Fruit fly (Drosophila melanogaster) whole organism, embryonic: ENCODE data around the gene Bap111.

Experiments used
- Atf3 ChIP-seq: fragments of 200-800 bp; sonication (Bioruptor generic); optimal IDR thresholded peaks from 3 replicates; lab custom pipeline; 2016; ENCODE audit warnings: missing biosample characterization, missing genetic modification characterization
- C15 ChIP-seq: fragments of 200-800 bp; sonication (Bioruptor generic); IDR thresholded peaks from 3 replicates; pipeline ENCODE4 v1.3.6; 2022; ENCODE audit warnings: missing biosample characterization, missing genetic modification characterization
- CG10979 ChIP-seq: fragments of 200-800 bp; sonication (Bioruptor generic); optimal IDR thresholded peaks from 2 replicates; lab custom pipeline; 2018; ENCODE audit warnings: missing biosample characterization, mild to moderate bottlenecking, missing genetic modification characterization, moderate library complexity
- CG11560 ChIP-seq: fragments of 200-800 bp; sonication (Bioruptor generic); IDR thresholded peaks from 3 replicates; pipeline ENCODE4 v1.3.6; 2022; ENCODE audit warnings: missing biosample characterization, missing genetic modification characterization
- CG1233 ChIP-seq: fragments of 200-800 bp; sonication (Bioruptor generic); optimal IDR thresholded peaks from 4 replicates; lab custom pipeline; 2018; ENCODE audit warnings: missing biosample characterization, mild to moderate bottlenecking, missing genetic modification characterization
- CG12391 ChIP-seq: fragments of 200-800 bp; sonication (Bioruptor generic); optimal IDR thresholded peaks from 3 replicates; lab custom pipeline; 2018; ENCODE audit warnings: missing biosample characterization, mild to moderate bottlenecking, missing genetic modification characterization, moderate library complexity
- CG13624 ChIP-seq: fragments of 200-800 bp; sonication (Bioruptor generic); optimal IDR thresholded peaks from 2 replicates; lab custom pipeline; 2016; ENCODE audit warnings: missing biosample characterization, missing genetic modification characterization
- CG15514 ChIP-seq: fragments of 200-800 bp; sonication (Bioruptor generic); optimal IDR thresholded peaks from 3 replicates; lab custom pipeline; 2017; ENCODE audit warnings: missing biosample characterization, missing genetic modification characterization, mild to moderate bottlenecking, moderate library complexity, missing genetic modification reagents
- CG1602 ChIP-seq: fragments of 200-800 bp; sonication (Bioruptor generic); optimal IDR thresholded peaks from 3 replicates; lab custom pipeline; 2016; ENCODE audit warnings: missing biosample characterization, missing genetic modification characterization
- CG17385 ChIP-seq: fragments of 200-800 bp; sonication (Bioruptor generic); optimal IDR thresholded peaks from 3 replicates; lab custom pipeline; 2018; ENCODE audit warnings: missing biosample characterization, mild to moderate bottlenecking, missing genetic modification characterization
- CG17912 ChIP-seq: fragments of 200-800 bp; sonication (Bioruptor generic); optimal IDR thresholded peaks from 2 replicates; lab custom pipeline; 2018; ENCODE audit warnings: missing biosample characterization, mild to moderate bottlenecking, missing genetic modification characterization
- CG2120 ChIP-seq: fragments of 200-800 bp; sonication (Bioruptor generic); optimal IDR thresholded peaks from 3 replicates; lab custom pipeline; 2016; ENCODE audit warnings: missing biosample characterization, missing genetic modification characterization
- CG2202 ChIP-seq: fragments of 200-800 bp; sonication (Bioruptor generic); optimal IDR thresholded peaks from 2 replicates; lab custom pipeline; 2018; ENCODE audit warnings: missing biosample characterization, mild to moderate bottlenecking, missing genetic modification characterization
- CG30020 ChIP-seq: fragments of 200-800 bp; optimal IDR thresholded peaks from 2 replicates; lab custom pipeline; 2019; ENCODE audit warnings: missing biosample characterization, mild to moderate bottlenecking, missing genetic modification characterization, moderate library complexity
- CG3281 ChIP-seq: fragments of 200-800 bp; sonication (Bioruptor generic); optimal IDR thresholded peaks from 3 replicates; lab custom pipeline; 2017; ENCODE audit warnings: missing biosample characterization, mild to moderate bottlenecking, missing genetic modification characterization
- CG34422 ChIP-seq: fragments of 200-800 bp; sonication (Bioruptor generic); IDR thresholded peaks from 3 replicates; pipeline ENCODE4 v1.3.6; 2022; ENCODE audit warnings: missing biosample characterization, missing genetic modification characterization
- CG43689 ChIP-seq: fragments of 200-800 bp; sonication (Bioruptor generic); IDR thresholded peaks from 2 replicates; pipeline ENCODE4 v1.3.6; 2022; ENCODE audit warnings: missing biosample characterization, missing genetic modification characterization
- CG4404 ChIP-seq: fragments of 200-800 bp; sonication (Bioruptor generic); IDR thresholded peaks from 2 replicates; pipeline ENCODE4 v1.3.6; 2022; ENCODE audit warnings: missing biosample characterization, missing genetic modification characterization
- CG4820 ChIP-seq: fragments of 200-800 bp; sonication (Bioruptor generic); optimal IDR thresholded peaks from 3 replicates; lab custom pipeline; 2016; ENCODE audit warnings: missing biosample characterization, missing genetic modification characterization
- CG6254 ChIP-seq: fragments of 200-800 bp; sonication (Bioruptor generic); optimal IDR thresholded peaks from 3 replicates; lab custom pipeline; 2017; ENCODE audit warnings: mild to moderate bottlenecking, missing biosample characterization, missing genetic modification reagents, missing genetic modification characterization
- CG9817 ChIP-seq: fragments of 200-800 bp; sonication (Bioruptor generic); optimal IDR thresholded peaks from 2 replicates; lab custom pipeline; 2018; ENCODE audit warnings: missing biosample characterization, mild to moderate bottlenecking, missing genetic modification characterization, moderate library complexity
- Dfd ChIP-seq, 2 experiments: fragments of >200 bp; optimal IDR thresholded peaks; 2 replicates each; lab custom pipeline; 2017; ENCODE audit warnings: missing biosample characterization in 2 of 2, missing genetic modification characterization in 2 of 2
- H15 ChIP-seq: fragments of 200-800 bp; sonication (Bioruptor generic); IDR thresholded peaks from 3 replicates; pipeline ENCODE4 v1.3.6; 2022; ENCODE audit warnings: missing biosample characterization, missing genetic modification characterization
- HmgZ ChIP-seq: fragments of 200-800 bp; sonication (Bioruptor generic); optimal IDR thresholded peaks from 2 replicates; lab custom pipeline; 2018; ENCODE audit warnings: missing biosample characterization, mild to moderate bottlenecking, missing genetic modification characterization
- Lhr ChIP-seq: fragments of 200-800 bp; sonication (Bioruptor generic); optimal IDR thresholded peaks from 3 replicates; lab custom pipeline; 2017; ENCODE audit warnings: mild to moderate bottlenecking, missing biosample characterization, missing genetic modification reagents, missing genetic modification characterization
- Myb ChIP-seq: fragments of 200-800 bp; sonication (Bioruptor generic); optimal IDR thresholded peaks from 2 replicates; lab custom pipeline; 2016; ENCODE audit warnings: missing biosample characterization, missing genetic modification characterization
- NC2α ChIP-seq: fragments of 200-800 bp; sonication (Bioruptor generic); optimal IDR thresholded peaks from 2 replicates; lab custom pipeline; 2016; ENCODE audit warnings: missing biosample characterization, missing genetic modification characterization
- NC2β ChIP-seq: fragments of 200-800 bp; sonication (Bioruptor generic); optimal IDR thresholded peaks from 2 replicates; lab custom pipeline; 2016; ENCODE audit warnings: missing biosample characterization, missing genetic modification characterization
- Spps ChIP-seq: fragments of 200-800 bp; sonication (Bioruptor generic); optimal IDR thresholded peaks from 2 replicates; lab custom pipeline; 2018; ENCODE audit warnings: missing biosample characterization, mild to moderate bottlenecking, missing genetic modification characterization
- Sry-β ChIP-seq: fragments of 200-800 bp; sonication (Bioruptor generic); optimal IDR thresholded peaks from 2 replicates; lab custom pipeline; 2018; ENCODE audit warnings: missing biosample characterization, mild to moderate bottlenecking, missing genetic modification characterization, moderate library complexity
- Ssrp ChIP-seq: fragments of 200-800 bp; sonication (Bioruptor generic); optimal IDR thresholded peaks from 2 replicates; lab custom pipeline; 2018; ENCODE audit warnings: missing biosample characterization, mild to moderate bottlenecking, missing genetic modification characterization, moderate library complexity
- ara ChIP-seq: fragments of 200-800 bp; sonication (Bioruptor generic); IDR thresholded peaks from 2 replicates; pipeline ENCODE4 v1.3.6; 2022; ENCODE audit warnings: missing biosample characterization, missing genetic modification characterization
- cg ChIP-seq: fragments of 200-800 bp; sonication (Bioruptor generic); optimal IDR thresholded peaks from 3 replicates; lab custom pipeline; 2019; ENCODE audit warnings: missing biosample characterization, mild to moderate bottlenecking, missing genetic modification characterization, moderate library complexity
- chm ChIP-seq: fragments of 200-800 bp; sonication (Bioruptor generic); IDR thresholded peaks from 2 replicates; pipeline ENCODE4 v1.3.6; 2022; ENCODE audit warnings: missing biosample characterization, missing genetic modification characterization
- eve ChIP-seq, 2 experiments: fragments of >200 bp; optimal IDR thresholded peaks; 2 replicates each; lab custom pipeline; 2017; ENCODE audit warnings: missing biosample characterization in 2 of 2, missing genetic modification characterization in 2 of 2
- hkb ChIP-seq, 2 experiments: fragments of 200-800 bp in 1 of 2; fragments of >200 bp in 1 of 2; sonication (Bioruptor generic) in 1 of 2; IDR thresholded peaks in 1 of 2; optimal IDR thresholded peaks in 1 of 2; 2 replicates each; pipeline versions ENCODE4 v1.3.6 to Lab custom; 2017 to 2022; ENCODE audit warnings: missing biosample characterization in 1 of 2, missing genetic modification characterization in 1 of 2
- klu ChIP-seq: fragments of 200-800 bp; sonication (Bioruptor generic); IDR thresholded peaks from 2 replicates; pipeline ENCODE4 v1.3.6; 2022; ENCODE audit warnings: missing biosample characterization, missing genetic modification characterization
- nau ChIP-seq: fragments of 200-800 bp; sonication (Bioruptor generic); optimal IDR thresholded peaks from 3 replicates; lab custom pipeline; 2017; ENCODE audit warnings: missing biosample characterization, mild to moderate bottlenecking, missing genetic modification characterization, missing genetic modification reagents
- odd ChIP-seq: fragments of 200-800 bp; sonication (Bioruptor generic); optimal IDR thresholded peaks from 2 replicates; lab custom pipeline; 2017; ENCODE audit warnings: missing biosample characterization, mild to moderate bottlenecking, missing genetic modification characterization
- pb ChIP-seq: fragments of 200-800 bp; sonication (Bioruptor generic); optimal IDR thresholded peaks from 3 replicates; lab custom pipeline; 2016; ENCODE audit warnings: missing biosample characterization, missing genetic modification characterization
- repo ChIP-seq: fragments of 200-800 bp; sonication (Bioruptor generic); optimal IDR thresholded peaks from 2 replicates; lab custom pipeline; 2016; ENCODE audit warnings: missing biosample characterization, missing genetic modification characterization
- seq ChIP-seq: fragments of 200-800 bp; sonication (Bioruptor generic); IDR thresholded peaks from 2 replicates; pipeline ENCODE4 v1.3.6; 2022; ENCODE audit warnings: missing biosample characterization, missing genetic modification characterization
- stc ChIP-seq: fragments of 200-800 bp; sonication (Bioruptor generic); IDR thresholded peaks from 2 replicates; pipeline ENCODE4 v1.3.6; 2022; ENCODE audit warnings: missing biosample characterization, missing genetic modification characterization
- tll ChIP-seq, 2 experiments: fragments of 200-800 bp in 1 of 2; fragments of >200 bp in 1 of 2; sonication (Bioruptor generic) in 1 of 2; optimal IDR thresholded peaks; 2 replicates each; lab custom pipeline; 2017 to 2019; ENCODE audit warnings: missing biosample characterization in 2 of 2, missing genetic modification characterization in 2 of 2, mild to moderate bottlenecking in 1 of 2, moderate library complexity in 1 of 2
- ttk ChIP-seq: fragments of 200-800 bp; sonication (Bioruptor generic); IDR thresholded peaks from 2 replicates; pipeline ENCODE4 v2.1.2; 2022; ENCODE audit warnings: missing biosample characterization, missing genetic modification characterization
- tup ChIP-seq: fragments of 200-800 bp; sonication (Bioruptor generic); optimal IDR thresholded peaks from 2 replicates; lab custom pipeline; 2016; ENCODE audit warnings: missing biosample characterization, mild to moderate bottlenecking, missing genetic modification characterization, moderate library complexity
- vvl ChIP-seq: fragments of 200-800 bp; sonication (Bioruptor generic); IDR thresholded peaks from 2 replicates; pipeline ENCODE4 v1.3.6; 2022; ENCODE audit warnings: missing biosample characterization, missing genetic modification characterization
- wor ChIP-seq: fragments of 200-800 bp; sonication (Bioruptor generic); IDR thresholded peaks from 2 replicates; pipeline ENCODE4 v1.3.6; 2022; ENCODE audit warnings: missing biosample characterization, missing genetic modification characterization
- zen2 ChIP-seq: fragments of 200-800 bp; sonication (Bioruptor generic); IDR thresholded peaks from 3 replicates; pipeline ENCODE4 v1.3.6; 2022; ENCODE audit warnings: missing biosample characterization, missing genetic modification characterization; ENCODE audit not compliant: partially characterized antibody
- zf30C ChIP-seq: fragments of 200-800 bp; sonication (Bioruptor generic); optimal IDR thresholded peaks from 3 replicates; lab custom pipeline; 2018; ENCODE audit warnings: missing biosample characterization, mild to moderate bottlenecking, missing genetic modification characterization

The Bap111 gene

dm6 chrX:9134922-9135453, 14.1 kb upstream of the Bap111 start, which contains the start of gene fend (continued):
- TF ChIP-seq H15 (GFP tag; lab: Robert Waterston, UW) (no peak), cg (no peak), CG2120 (GFP tag; lab: Kevin White, UChicago) (peak; percentile 31), pb (GFP tag; lab: Kevin White, UChicago) (no peak), vvl (GFP tag; lab: Robert Waterston, UW) (peak; percentile 26; the same call in 1 of the 2 replicates), CG13624 (GFP tag; lab: Kevin White, UChicago) (no peak), C15 (GFP tag; lab: Robert Waterston, UW) (no peak), CG17385 (GFP tag; lab: Kevin White, UChicago) (peak; percentile 33), CG1233 (GFP tag; lab: Kevin White, UChicago) (peak; percentile 21), NC2β (GFP tag; lab: Kevin White, UChicago) (no peak), CG12391 (tag; lab: Kevin White, UChicago) (peak; percentile 60), CG4820 (GFP tag; lab: Kevin White, UChicago) (no peak), CG15514 (GFP tag; lab: Kevin White, UChicago) (peak; percentile 97), eve (GFP tag; optimal IDR thresholded peaks at IDR 0.05; lab: Kevin White, UChicago) (peak in 1 of 2 experiments; percentile 30), seq (GFP tag; lab: Robert Waterston, UW) (0 out of 2 replicates have a peak, but pooled peaks have one; percentile 10), CG34422 (GFP tag; lab: Robert Waterston, UW) (0 out of 3 replicates have a peak, but pooled peaks have one; percentile 40), chm (GFP tag; lab: Robert Waterston, UW) (peak; percentile 56; the same call in 1 of the 2 replicates), Dfd (GFP tag; optimal IDR thresholded peaks at IDR 0.05; lab: Kevin White, UChicago) (no peak), nau (GFP tag; lab: Kevin White, UChicago) (peak; percentile 18), NC2α (no peak), Myb (no peak), zen2 (GFP tag; lab: Robert Waterston, UW) (no peak), odd (GFP tag; lab: Kevin White, UChicago) (peak; percentile 13), stc (no peak), ttk (GFP tag; lab: Robert Waterston, UW) (no peak), CG4404 (GFP tag; lab: Robert Waterston, UW) (no peak), wor (GFP tag; lab: Robert Waterston, UW) (no peak), CG3281 (peak; percentile 38), CG17912 (no peak), hkb (optimal IDR thresholded peaks at IDR 0.05; lab: Kevin White, UChicago) (no peak), hkb (GFP tag; IDR thresholded peaks at IDR 0.05; lab: Robert Waterston, UW) (peak; percentile 10; the same call in 1 of the 2 replicates), repo (no peak), zf30C (GFP tag; lab: Kevin White, UChicago) (peak; percentile 42), ara (no peak), CG43689 (GFP tag; lab: Robert Waterston, UW) (no peak), CG1602 (GFP tag; lab: Kevin White, UChicago) (no peak), CG30020 (tag; lab: Kevin White, UChicago) (peak; percentile 2), CG2202 (no peak), CG10979 (tag; lab: Kevin White, UChicago) (peak; percentile 31), klu (GFP tag; lab: Robert Waterston, UW) (no peak), Ssrp (tag; lab: Kevin White, UChicago) (no peak), Atf3 (no peak), Sry-β (GFP tag; lab: Kevin White, UChicago) (peak; percentile 98), Spps (tag; lab: Kevin White, UChicago) (no peak), CG6254 (GFP tag; lab: Kevin White, UChicago) (no peak), CG11560 (tag; lab: Robert Waterston, UW) (no peak), tll (GFP tag; optimal IDR thresholded peaks at IDR 0.05; lab: Kevin White, UChicago) (no peak), CG9817 (tag; lab: Kevin White, UChicago) (peak; percentile 24), HmgZ (tag; lab: Kevin White, UChicago) (peak; percentile 41), Lhr (GFP tag; lab: Kevin White, UChicago) (peak; percentile 14), tup (no peak)
